Worm (Caenorhabditis elegans): ENCODE data around the gene acox-1.5.
A peak's percentile ranks its signal among the peaks of the same experiment; 100 is the strongest.

The acox-1.5 gene

DNA sequence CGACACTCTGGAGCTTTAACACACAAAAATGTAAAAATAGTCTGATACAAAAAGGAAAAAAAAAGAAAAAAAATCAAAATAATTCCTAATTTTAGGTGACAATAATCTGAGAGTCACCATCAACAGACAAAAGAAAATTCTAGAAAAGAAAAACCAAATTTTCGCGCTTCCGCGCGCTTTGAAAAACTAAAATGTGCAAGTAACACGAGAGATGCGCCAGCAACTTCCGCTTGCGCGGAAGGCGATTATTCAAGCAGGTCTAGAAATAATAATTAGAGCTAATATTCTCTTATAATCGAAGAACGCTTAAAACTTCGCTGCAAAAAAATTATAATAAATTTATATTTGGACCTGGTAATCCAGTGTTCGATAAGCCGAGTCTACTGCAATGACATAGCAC lies 24.9 kb upstream of the acox-1.5 start:
- TF ChIP-seq Y95B8A.8 (GFP tag; IDR thresholded peaks at IDR 0.05): peak; percentile 99
- TF ChIP-seq rcor-1 (GFP tag; IDR thresholded peaks at IDR 0.05): peak; percentile 97
- TF ChIP-seq attf-5 (GFP tag; optimal IDR thresholded peaks at IDR 0.05): no peak
- TF ChIP-seq ccch-3 (GFP tag; optimal IDR thresholded peaks at IDR 0.05): no peak
- TF ChIP-seq ztf-26 (tag; optimal IDR thresholded peaks at IDR 0.05): no peak
- 0 out of 2 replicates have a peak, but pooled peaks have one; percentile 49 for TF ChIP-seq egl-18 (GFP tag; IDR thresholded peaks at IDR 0.05)
- peak; percentile 94 for TF ChIP-seq ztf-28 (GFP tag; IDR thresholded peaks at IDR 0.05)
- TF ChIP-seq F23B12.7 (tag; optimal IDR thresholded peaks at IDR 0.05; ENCODE audit: insufficient read depth): peak; percentile 42
- peak; percentile 98 for TF ChIP-seq dox-1 (GFP tag; IDR thresholded peaks at IDR 0.05)
- TF ChIP-seq bed-1 (GFP tag; IDR thresholded peaks at IDR 0.05): 0 out of 2 replicates have a peak, but pooled peaks have one; percentile 25
- peak; percentile 52 for TF ChIP-seq snpc-4 (GFP tag; optimal IDR thresholded peaks at IDR 0.05)
- peak; percentile 54 to 86 (median 70) for TF ChIP-seq snpc-4 (tag; optimal IDR thresholded peaks at IDR 0.05)
- TF ChIP-seq pha-4 (tag; optimal IDR thresholded peaks at IDR 0.05): no peak
- TF ChIP-seq F37B4.10 (GFP tag; IDR thresholded peaks at IDR 0.05): peak; percentile 91; the same call in 1 of the 2 replicates
- peak; percentile 91 for TF ChIP-seq hrde-1 (tag; optimal IDR thresholded peaks at IDR 0.05; ENCODE audit: borderline replicate concordance)
- TF ChIP-seq ceh-40 (GFP tag; IDR thresholded peaks at IDR 0.05): 0 out of 2 replicates have a peak, but pooled peaks have one; percentile 48
- TF ChIP-seq lir-1 (GFP tag; conservative IDR thresholded peaks at IDR 0.05): peak; percentile 93
- TF ChIP-seq hsf-1 (GFP tag; IDR thresholded peaks at IDR 0.05): peak; percentile 100
- TF ChIP-seq madf-6 (GFP tag; IDR thresholded peaks at IDR 0.05): peak; percentile 100
- TF ChIP-seq snpc-3.4 (tag; optimal IDR thresholded peaks at IDR 0.05): peak; percentile 97
- no peak for TF ChIP-seq nhr-80 (tag; optimal IDR thresholded peaks at IDR 0.05)
- TF ChIP-seq let-526 (GFP tag; IDR thresholded peaks at IDR 0.05): no peak
- TF ChIP-seq egrh-3 (GFP tag; IDR thresholded peaks at IDR 0.05): no peak
- peak; percentile 86 for TF ChIP-seq hmg-20 (GFP tag; IDR thresholded peaks at IDR 0.05)
- TF ChIP-seq nhr-90 (tag; optimal IDR thresholded peaks at IDR 0.05): no peak
- peak; percentile 100 for TF ChIP-seq ceh-91 (GFP tag; IDR thresholded peaks at IDR 0.05)
- peak; percentile 98 for TF ChIP-seq tlf-1 (GFP tag; optimal IDR thresholded peaks at IDR 0.05)
- TF ChIP-seq fkh-3 (tag; optimal IDR thresholded peaks at IDR 0.05): no peak
- TF ChIP-seq unc-130 (GFP tag; optimal IDR thresholded peaks at IDR 0.05): peak; percentile 95
- TF ChIP-seq aptf-3 (GFP tag; IDR thresholded peaks at IDR 0.05): no peak
- no peak for TF ChIP-seq F10E7.11 (tag; optimal IDR thresholded peaks at IDR 0.05)
- TF ChIP-seq B0336.3 (GFP tag; IDR thresholded peaks at IDR 0.05): peak; percentile 97
- peak; percentile 97 for TF ChIP-seq Y79H2A.3 (GFP tag; conservative IDR thresholded peaks at IDR 0.05)
- TF ChIP-seq pbrm-1 (GFP tag; IDR thresholded peaks at IDR 0.05): peak; percentile 94
- TF ChIP-seq Y53F4B.3 (GFP tag; IDR thresholded peaks at IDR 0.05): peak; percentile 73
- TF ChIP-seq nfyb-1 (GFP tag; IDR thresholded peaks at IDR 0.05): peak; percentile 87; the same call in 1 of the 2 replicates
- peak; percentile 100 for TF ChIP-seq xnd-1 (tag; optimal IDR thresholded peaks at IDR 0.05)
- peak; percentile 97 for TF ChIP-seq lin-54 (GFP tag; optimal IDR thresholded peaks at IDR 0.05)
- TF ChIP-seq T07F8.4 (tag; optimal IDR thresholded peaks at IDR 0.05): no peak
- TF ChIP-seq repo-1 (tag; optimal IDR thresholded peaks at IDR 0.05): peak; percentile 72
- peak; percentile 100 for TF ChIP-seq madf-8 (GFP tag; conservative IDR thresholded peaks at IDR 0.05)
- peak; percentile 81; the same call in 1 of the 2 replicates for TF ChIP-seq Y67H2A.10 (GFP tag; conservative IDR thresholded peaks at IDR 0.05)
- peak; percentile 97 for TF ChIP-seq F33H1.4 (GFP tag; IDR thresholded peaks at IDR 0.05)
- peak; percentile 69 for TF ChIP-seq ZK185.1 (tag; optimal IDR thresholded peaks at IDR 0.05; ENCODE audit: poor library complexity, severe bottlenecking)
- TF ChIP-seq bed-2 (GFP tag; IDR thresholded peaks at IDR 0.05): no peak
- peak; percentile 15 for TF ChIP-seq rpc-1 (optimal IDR thresholded peaks at IDR 0.05)
- TF ChIP-seq rpc-1 (tag; optimal IDR thresholded peaks at IDR 0.05): no peak
- no peak for TF ChIP-seq B0261.1 (tag; optimal IDR thresholded peaks at IDR 0.05)
- TF ChIP-seq mes-4 (tag; optimal IDR thresholded peaks at IDR 0.05): peak; percentile 57
